Worm (Caenorhabditis elegans): Measurements from ENCODE around the gene unc-27.

Gene unc-27

ce11 chrX:8784234-8784633 is 5.0 kb upstream of the unc-27 start, which contains the start of gene ZK721.3:
Gene ZK721.3, plus strand, starts transcription at chrX:8784534.
- no peak for TF ChIP-seq unc-62 (GFP tag; optimal IDR thresholded peaks at IDR 0.05)

DNA sequence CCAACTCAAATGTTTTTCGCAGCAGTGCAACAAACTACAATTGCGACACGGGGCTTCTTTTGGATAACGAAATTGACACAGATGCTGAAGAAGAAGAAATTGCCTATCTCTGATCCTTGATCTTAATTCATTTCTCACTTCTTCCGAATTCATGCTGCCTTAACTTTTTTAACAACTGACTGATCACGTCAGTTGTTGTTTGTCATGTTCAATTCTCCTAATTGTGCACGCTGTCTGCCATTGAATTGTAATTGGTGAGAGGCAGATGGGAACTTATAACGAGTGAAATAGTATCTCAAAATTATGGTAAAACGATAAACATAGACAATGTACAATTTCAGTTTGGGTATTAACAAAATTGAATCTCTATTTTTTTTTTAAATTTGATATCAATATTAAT is 2.6 kb upstream of the unc-27 start:
- no peak for TF ChIP-seq unc-62 (GFP tag; optimal IDR thresholded peaks at IDR 0.05)

- no peak for TF ChIP-seq unc-62 (GFP tag; optimal IDR thresholded peaks at IDR 0.05)
Measured at ce11 chrX:8787689-8788222, 1.5 kb upstream of the unc-27 start.

DNA sequence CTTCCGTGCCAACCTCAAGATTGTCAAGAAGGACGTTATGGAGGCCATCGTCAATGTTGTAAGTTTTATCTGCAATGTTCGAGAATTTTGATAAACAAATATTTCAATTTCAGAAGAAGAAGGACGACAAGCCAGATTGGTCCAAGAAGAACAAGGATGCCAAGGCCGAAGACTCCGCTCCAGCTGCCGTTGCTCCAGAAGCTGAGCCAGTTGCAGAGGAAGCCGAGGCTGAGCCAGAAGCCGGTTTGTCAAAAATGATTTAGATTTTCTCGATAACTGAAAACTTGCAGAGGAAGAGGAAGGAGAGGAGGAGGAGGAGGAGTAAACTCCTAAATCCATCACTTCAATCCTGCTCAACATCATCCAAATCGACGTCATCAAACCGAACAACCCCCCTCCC is 837 bp downstream of the unc-27 start:
- TF ChIP-seq unc-62 (GFP tag; optimal IDR thresholded peaks at IDR 0.05): no peak

DNA sequence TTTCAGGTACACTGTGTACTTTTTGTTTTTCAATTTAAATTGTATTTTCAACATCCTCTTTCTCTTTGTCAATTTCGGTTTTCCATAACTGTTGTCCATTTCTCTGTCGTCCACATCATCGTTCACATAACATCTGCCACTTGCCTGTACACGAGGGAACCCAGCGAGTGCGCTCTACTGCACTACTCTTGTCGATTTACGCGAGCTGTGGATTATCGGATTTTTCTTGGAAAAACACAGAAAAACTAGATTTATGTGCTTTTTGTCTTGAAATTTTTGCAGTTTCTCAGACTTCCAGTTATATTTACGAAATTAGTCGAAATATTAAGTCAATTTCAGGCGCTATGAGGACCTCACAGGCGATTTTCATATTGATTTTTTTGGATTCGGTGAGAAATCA is 2.6 kb downstream of the unc-27 start, which contains the start of gene chup-1:
chup-1 (plus strand) TSS at position 340 of the 400 bp plus-strand sequence.
- TF ChIP-seq unc-62 (GFP tag; optimal IDR thresholded peaks at IDR 0.05): no peak

ce11 chrX:8796699-8797282 is 7.5 kb downstream of the unc-27 start, which contains the start of gene R04E5.7:
Gene R04E5.7, minus strand, starts transcription at chrX:8797262.
- TF ChIP-seq unc-62 (GFP tag; optimal IDR thresholded peaks at IDR 0.05): no peak

ce11 chrX:8797653-8798052 is 8.4 kb downstream of the unc-27 start:
- no peak for TF ChIP-seq unc-62 (GFP tag; optimal IDR thresholded peaks at IDR 0.05)

DNA sequence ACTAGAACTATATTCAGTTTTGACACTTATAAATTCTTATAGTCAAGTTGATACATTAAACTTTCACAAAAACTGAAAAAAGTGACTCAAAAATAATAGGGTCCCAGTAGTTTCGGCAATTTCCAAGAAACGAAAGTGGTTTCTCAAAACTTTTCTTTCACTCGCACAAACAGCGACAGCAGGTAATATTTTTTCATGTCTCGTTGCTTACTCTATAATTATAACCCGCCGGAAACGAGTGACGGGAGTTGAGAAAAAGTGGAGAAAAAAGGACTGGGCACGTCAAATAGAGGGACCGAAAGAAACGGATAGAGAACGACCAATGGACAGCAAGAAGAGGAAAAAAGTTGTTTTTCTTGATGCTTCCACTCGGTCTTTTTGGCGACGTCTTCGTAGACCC is 10.7 kb downstream of the unc-27 start:
- TF ChIP-seq unc-62 (GFP tag; optimal IDR thresholded peaks at IDR 0.05): no peak

ce11 chrX:8800355-8800754 is 11.1 kb downstream of the unc-27 start:
- no peak for TF ChIP-seq unc-62 (GFP tag; optimal IDR thresholded peaks at IDR 0.05)

DNA sequence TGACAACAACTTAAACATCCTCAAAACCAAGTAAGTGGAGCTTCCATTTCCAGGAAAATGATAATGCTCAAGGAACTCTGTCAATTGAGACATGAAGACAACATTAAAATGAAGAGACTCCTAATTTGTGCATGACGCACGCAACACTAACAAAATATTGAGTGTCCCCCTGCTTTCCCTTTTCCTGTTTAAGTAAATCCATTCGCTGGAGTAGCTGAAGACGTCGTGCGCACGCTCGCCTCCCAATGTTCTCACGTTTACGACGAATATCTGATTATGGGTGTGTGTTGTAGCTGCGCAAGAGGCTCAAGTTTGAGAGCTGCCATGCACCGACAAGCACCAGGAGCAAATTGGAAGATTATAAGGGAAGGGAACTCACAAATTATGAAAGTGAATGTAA is 11.7 kb downstream of the unc-27 start:
- no peak for TF ChIP-seq unc-62 (GFP tag; optimal IDR thresholded peaks at IDR 0.05)

DNA sequence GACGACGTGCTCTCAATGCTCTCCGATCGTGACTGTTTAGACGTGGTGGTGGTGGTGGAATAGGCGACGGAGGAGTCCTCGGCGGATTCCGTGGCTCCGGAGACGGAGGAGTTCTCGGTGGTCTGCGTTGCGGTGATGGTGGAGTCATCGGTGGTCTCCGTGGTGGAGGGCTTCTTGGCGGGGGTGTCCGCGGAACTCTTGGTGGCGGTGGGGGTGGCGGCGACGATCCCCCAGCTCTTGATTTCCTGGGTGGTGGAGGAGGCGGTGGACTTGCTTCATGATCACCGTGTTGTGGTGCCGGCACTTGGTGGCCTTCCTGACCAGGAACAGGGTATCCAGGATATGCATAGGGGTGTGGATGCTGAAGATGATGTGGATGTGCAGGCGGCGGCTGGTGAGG is 16.2 kb downstream of the unc-27 start:
- no peak for TF ChIP-seq unc-62 (GFP tag; optimal IDR thresholded peaks at IDR 0.05)

DNA sequence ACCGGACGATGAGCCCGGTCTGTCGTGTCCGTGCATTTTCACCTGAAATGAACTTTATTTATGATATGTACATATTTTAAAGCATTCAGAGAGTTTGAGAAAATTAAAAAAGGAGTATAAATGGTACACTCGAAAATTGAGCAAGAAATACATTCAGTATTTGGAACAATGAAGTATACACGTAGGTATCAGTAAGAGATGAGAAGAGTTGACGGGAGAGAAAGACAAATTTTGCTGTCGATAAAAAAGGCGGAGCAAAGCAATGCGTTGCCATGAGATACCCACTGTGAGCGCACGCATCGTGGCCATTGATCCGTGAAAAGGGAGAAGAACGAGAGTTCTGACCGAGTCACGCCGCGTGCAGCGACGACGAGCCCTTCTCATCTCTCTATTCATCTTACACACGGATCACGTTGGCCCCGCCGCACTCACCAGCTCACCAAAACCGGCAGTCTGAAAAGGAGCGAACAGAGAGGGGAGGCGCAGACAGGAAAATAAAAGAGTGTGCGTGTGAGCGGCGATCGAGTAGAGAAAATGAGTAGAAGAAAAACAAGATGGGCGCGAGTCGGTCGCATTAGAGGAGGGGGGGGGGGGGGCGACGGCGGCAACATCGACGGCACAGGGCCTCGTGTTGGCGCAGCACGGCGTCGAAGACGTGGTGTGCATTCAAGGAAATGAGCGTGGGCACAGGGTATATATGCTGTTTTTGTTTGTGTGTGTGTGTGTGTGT is 17.0 kb downstream of the unc-27 start, which contains the start of gene R04E5.8:
R04E5.8 (minus strand) TSS at position 51 of the 730 bp plus-strand sequence.
- no peak for TF ChIP-seq unc-62 (GFP tag; optimal IDR thresholded peaks at IDR 0.05)

- TF ChIP-seq unc-62 (GFP tag; optimal IDR thresholded peaks at IDR 0.05): no peak
Measured at ce11 chrX:8808740-8809139, 19.5 kb downstream of the unc-27 start.

DNA sequence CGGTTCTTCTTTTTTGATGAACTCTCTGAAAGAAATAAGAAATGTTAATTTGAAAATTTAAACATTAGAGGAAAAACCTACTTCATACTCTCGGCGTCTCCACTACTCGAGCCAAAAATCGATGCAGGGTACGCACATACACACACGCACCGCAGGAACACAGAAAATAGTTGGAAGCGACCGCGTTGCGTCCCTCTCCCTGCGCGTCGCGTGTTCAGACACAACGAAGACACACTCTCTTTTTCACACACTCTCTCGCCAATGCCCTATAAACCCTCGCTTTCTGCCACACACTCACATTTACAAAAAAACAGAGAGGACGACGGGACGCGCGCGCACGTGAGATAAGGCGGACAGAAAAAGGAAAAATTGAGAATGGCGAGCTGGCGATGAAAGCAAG is 21.7 kb downstream of the unc-27 start, which contains the start of gene R04E5.9:
R04E5.9 (minus strand) TSS at position 235 of the 400 bp plus-strand sequence.
- no peak for TF ChIP-seq unc-62 (GFP tag; optimal IDR thresholded peaks at IDR 0.05)

DNA sequence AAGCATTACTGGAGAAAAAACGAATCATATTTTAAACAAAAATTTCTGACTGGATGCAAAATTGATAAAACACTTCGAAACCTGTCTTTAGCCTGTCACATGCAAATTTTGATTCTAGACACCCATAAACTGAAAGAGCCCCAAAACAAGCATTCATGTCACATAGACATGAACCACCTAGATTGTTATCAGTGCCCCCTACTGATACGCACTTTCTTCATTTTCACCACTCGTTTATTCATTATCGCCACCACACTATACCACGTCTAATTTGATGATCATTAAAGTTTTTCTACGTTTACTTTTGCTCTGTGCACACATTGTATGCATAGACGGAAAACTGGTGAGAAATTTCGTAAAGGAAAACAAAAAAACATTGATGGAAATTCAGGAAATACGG is 22.7 kb downstream of the unc-27 start, which contains the start of gene cnnm-2:
cnnm-2 (plus strand) TSS at position 190 of the 400 bp plus-strand sequence.
- no peak for TF ChIP-seq unc-62 (GFP tag; optimal IDR thresholded peaks at IDR 0.05)

- TF ChIP-seq unc-62 (GFP tag; optimal IDR thresholded peaks at IDR 0.05): no peak
Measured at ce11 chrX:8817929-8818328, 28.7 kb downstream of the unc-27 start.
